Worm (Caenorhabditis elegans) whole organism, mixed stage, embryonic: Measurements from ENCODE around the gene ZC262.4.
A peak's percentile ranks its signal among the peaks of the same experiment; 100 is the strongest.

ENCODE experiments used
- M03D4.4 ChIP-seq: sonication (generic microtip); optimal IDR thresholded peaks from 2 replicates; lab custom pipeline; 2017; ENCODE audit warnings: mild to moderate bottlenecking, missing genetic modification characterization, missing compliant biosample characterization
- bed-3 ChIP-seq: fragments of 200-800 bp; sonication (Bioruptor generic); optimal IDR thresholded peaks from 3 replicates; lab custom pipeline; 2018; ENCODE audit warnings: mild to moderate bottlenecking, missing genetic modification characterization, moderate library complexity, missing compliant biosample characterization
- ceh-39 ChIP-seq: fragments of 150-350 bp; optimal IDR thresholded peaks from 2 replicates; lab custom pipeline; 2014; ENCODE audit warnings: missing biosample characterization, missing genetic modification characterization
- ceh-43 ChIP-seq: fragments of 200-800 bp; sonication (Bioruptor generic); optimal IDR thresholded peaks from 2 replicates; lab custom pipeline; 2018; ENCODE audit warnings: mild to moderate bottlenecking, missing genetic modification characterization, moderate library complexity, missing compliant biosample characterization
- ceh-83 ChIP-seq: fragments of 200-800 bp; sonication (Bioruptor generic); optimal IDR thresholded peaks from 2 replicates; lab custom pipeline; 2018; ENCODE audit warnings: mild to moderate bottlenecking, missing genetic modification characterization, missing compliant biosample characterization
- ces-1 ChIP-seq: fragments of 150-350 bp; optimal IDR thresholded peaks from 2 replicates; lab custom pipeline; 2014; ENCODE audit warnings: missing biosample characterization, missing genetic modification reagents, missing genetic modification characterization
- cnd-1 ChIP-seq: fragments of 200-800 bp; sonication (Bioruptor generic); optimal IDR thresholded peaks from 2 replicates; lab custom pipeline; 2018; ENCODE audit warnings: mild to moderate bottlenecking, missing genetic modification characterization, missing compliant biosample characterization
- drap-1 ChIP-seq: fragments of 200-800 bp; sonication (Bioruptor generic); optimal IDR thresholded peaks from 3 replicates; lab custom pipeline; 2018; ENCODE audit warnings: mild to moderate bottlenecking, missing genetic modification characterization, missing compliant biosample characterization
- elt-1 ChIP-seq: sonication (generic microtip); optimal IDR thresholded peaks from 2 replicates; lab custom pipeline; 2017; ENCODE audit warnings: missing genetic modification characterization, mild to moderate bottlenecking, missing compliant biosample characterization, antibody characterized with exemption, moderate library complexity, borderline replicate concordance; ENCODE audit not compliant: insufficient read depth
- elt-3 ChIP-seq: fragments of 150-350 bp; optimal IDR thresholded peaks from 2 replicates; lab custom pipeline; 2014; ENCODE audit warnings: missing biosample characterization, missing genetic modification characterization
- flh-1 ChIP-seq: fragments of 200-800 bp; sonication (Bioruptor generic); optimal IDR thresholded peaks from 2 replicates; lab custom pipeline; 2018; ENCODE audit warnings: mild to moderate bottlenecking, missing genetic modification characterization, moderate library complexity, missing compliant biosample characterization
- ham-2 ChIP-seq: fragments of 200-800 bp; sonication (Bioruptor generic); optimal IDR thresholded peaks from 2 replicates; lab custom pipeline; 2018; ENCODE audit warnings: mild to moderate bottlenecking, missing genetic modification characterization, missing compliant biosample characterization
- hlh-1 ChIP-seq: fragments of 150-350 bp; optimal IDR thresholded peaks from 2 replicates; lab custom pipeline; 2014; ENCODE audit warnings: missing biosample characterization, missing genetic modification reagents, missing genetic modification characterization
- lin-13 ChIP-seq: fragments of 150-350 bp; optimal IDR thresholded peaks from 2 replicates; lab custom pipeline; 2014; ENCODE audit warnings: missing biosample characterization, missing genetic modification characterization
- lin-32 ChIP-seq: fragments of 200-800 bp; sonication (Bioruptor generic); optimal IDR thresholded peaks from 2 replicates; lab custom pipeline; 2018; ENCODE audit warnings: mild to moderate bottlenecking, missing genetic modification characterization, missing compliant biosample characterization
- lsy-2 ChIP-seq: fragments of 150-350 bp; optimal IDR thresholded peaks from 2 replicates; lab custom pipeline; 2014; ENCODE audit warnings: missing biosample characterization, missing genetic modification characterization
- mab-5 ChIP-seq: fragments of 150-350 bp; optimal IDR thresholded peaks from 2 replicates; lab custom pipeline; 2014; ENCODE audit warnings: missing biosample characterization, missing genetic modification characterization
- mep-1 ChIP-seq: fragments of 150-350 bp; optimal IDR thresholded peaks from 2 replicates; lab custom pipeline; 2017; ENCODE audit warnings: missing biosample characterization, missing genetic modification reagents, missing genetic modification characterization, inconsistent platforms
- mls-2 ChIP-seq: sonication (generic microtip); optimal IDR thresholded peaks from 2 replicates; lab custom pipeline; 2016; ENCODE audit warnings: mild to moderate bottlenecking, missing genetic modification characterization, moderate library complexity, missing compliant biosample characterization
- nhr-12 ChIP-seq: fragments of 150-350 bp; optimal IDR thresholded peaks from 2 replicates; lab custom pipeline; 2014; ENCODE audit warnings: missing biosample characterization, missing genetic modification characterization
- nhr-2 ChIP-seq: fragments of 150-350 bp; optimal IDR thresholded peaks from 2 replicates; lab custom pipeline; 2014; ENCODE audit warnings: missing biosample characterization, missing genetic modification characterization
- nhr-237 ChIP-seq: fragments of 150-350 bp; optimal IDR thresholded peaks from 2 replicates; lab custom pipeline; 2014; ENCODE audit warnings: missing biosample characterization, missing genetic modification characterization
- nhr-28 ChIP-seq: fragments of 150-350 bp; optimal IDR thresholded peaks from 2 replicates; lab custom pipeline; 2014; ENCODE audit warnings: missing biosample characterization, missing genetic modification characterization
- nhr-76 ChIP-seq: sonication (generic microtip); optimal IDR thresholded peaks from 2 replicates; lab custom pipeline; 2017; ENCODE audit warnings: missing biosample characterization, missing genetic modification characterization
- pha-4 ChIP-seq: fragments of 150-350 bp; optimal IDR thresholded peaks from 2 replicates; lab custom pipeline; 2018; ENCODE audit warnings: missing biosample characterization, missing genetic modification reagents, missing genetic modification characterization
- sem-2 ChIP-seq: fragments of 200-800 bp; sonication (Bioruptor generic); optimal IDR thresholded peaks from 2 replicates; lab custom pipeline; 2018; ENCODE audit warnings: mild to moderate bottlenecking, missing genetic modification characterization, missing compliant biosample characterization
- snpc-4 ChIP-seq: fragments of 150-350 bp; optimal IDR thresholded peaks from 2 replicates; lab custom pipeline; 2014; ENCODE audit warnings: missing biosample characterization, missing genetic modification characterization
- sptf-1 ChIP-seq: sonication (generic microtip); optimal IDR thresholded peaks from 2 replicates; lab custom pipeline; 2017; ENCODE audit warnings: mild to moderate bottlenecking, missing genetic modification characterization, moderate library complexity, missing compliant biosample characterization
- tbx-8 ChIP-seq: fragments of 200-800 bp; sonication (Bioruptor generic); optimal IDR thresholded peaks from 2 replicates; lab custom pipeline; 2018; ENCODE audit warnings: mild to moderate bottlenecking, missing genetic modification characterization, moderate library complexity, missing compliant biosample characterization
- unc-120 ChIP-seq: sonication (generic microtip); optimal IDR thresholded peaks from 2 replicates; lab custom pipeline; 2017; ENCODE audit warnings: missing genetic modification characterization, missing compliant biosample characterization; ENCODE audit not compliant: poor library complexity, severe bottlenecking
- unc-39 ChIP-seq: fragments of 150-350 bp; optimal IDR thresholded peaks from 2 replicates; lab custom pipeline; 2014; ENCODE audit warnings: missing biosample characterization, missing genetic modification characterization
- unc-62 ChIP-seq: fragments of 150-350 bp; optimal IDR thresholded peaks from 2 replicates; lab custom pipeline; 2014; ENCODE audit warnings: missing biosample characterization, missing genetic modification reagents, missing genetic modification characterization
- zip-8 ChIP-seq: fragments of 150-350 bp; optimal IDR thresholded peaks from 2 replicates; lab custom pipeline; 2014; ENCODE audit warnings: missing biosample characterization, missing genetic modification characterization
- ztf-11 ChIP-seq: fragments of 150-350 bp; optimal IDR thresholded peaks from 2 replicates; lab custom pipeline; 2014; ENCODE audit warnings: missing biosample characterization, missing genetic modification characterization

ZC262.4 gene

ce11 chrIII:8370188-8370587 is 35.9 kb upstream of the ZC262.4 start:
- no peak for TF ChIP-seq nhr-2 (tag; lab: Kevin White, UChicago)
- no peak for TF ChIP-seq nhr-237 (tag; lab: Kevin White, UChicago)
- no peak for TF ChIP-seq ces-1
- no peak for TF ChIP-seq sptf-1 (tag; lab: Kevin White, UChicago)
- TF ChIP-seq ham-2 = no peak
- no peak for TF ChIP-seq lsy-2 (tag; lab: Kevin White, UChicago)
- no peak for TF ChIP-seq ceh-43 (GFP tag; lab: Kevin White, UChicago)
- no peak for TF ChIP-seq pha-4 (tag; lab: Kevin White, UChicago)
- TF ChIP-seq ztf-11 = no peak
- TF ChIP-seq lin-13 (tag; lab: Kevin White, UChicago) = no peak
- TF ChIP-seq bed-3 (GFP tag; lab: Kevin White, UChicago) = no peak
- TF ChIP-seq tbx-8 (GFP tag; lab: Kevin White, UChicago) = no peak
- TF ChIP-seq mls-2 (tag; lab: Kevin White, UChicago) = no peak
- no peak for TF ChIP-seq nhr-28 (tag; lab: Kevin White, UChicago)
- no peak for TF ChIP-seq zip-8 (tag; lab: Kevin White, UChicago)
- TF ChIP-seq unc-39 (tag; lab: Kevin White, UChicago) = no peak
- TF ChIP-seq unc-120 (tag; lab: Kevin White, UChicago) = no peak

- TF ChIP-seq zip-8 (tag; lab: Kevin White, UChicago) (peak; percentile 92), ztf-11 (no peak), snpc-4 (tag; lab: Kevin White, UChicago) (no peak), sptf-1 (tag; lab: Kevin White, UChicago) (no peak), hlh-1 (tag; lab: Kevin White, UChicago) (no peak), elt-1 (no peak), nhr-12 (no peak), lin-13 (tag; lab: Kevin White, UChicago) (no peak), ces-1 (no peak)
- TF ChIP-seq, all 35 proteins: peak for 1
Observed at ce11 chrIII:8369172-8369571, 34.8 kb upstream of the ZC262.4 start.

- TF ChIP-seq nhr-2 (tag; lab: Kevin White, UChicago) (no peak), sem-2 (no peak), ceh-83 (GFP tag; lab: Kevin White, UChicago) (no peak), zip-8 (tag; lab: Kevin White, UChicago) (no peak), M03D4.4 (tag; lab: Kevin White, UChicago) (no peak), ham-2 (no peak), sptf-1 (tag; lab: Kevin White, UChicago) (no peak), ceh-43 (GFP tag; lab: Kevin White, UChicago) (no peak), ceh-39 (tag; lab: Kevin White, UChicago) (no peak), snpc-4 (tag; lab: Kevin White, UChicago) (no peak), unc-120 (tag; lab: Kevin White, UChicago) (no peak), cnd-1 (tag; lab: Kevin White, UChicago) (no peak), tbx-8 (GFP tag; lab: Kevin White, UChicago) (no peak), ztf-11 (no peak), ces-1 (no peak), nhr-237 (tag; lab: Kevin White, UChicago) (no peak), lin-13 (tag; lab: Kevin White, UChicago) (no peak)
- TF ChIP-seq, all 35 proteins: peak for 0
Observed at ce11 chrIII:8368619-8369018, 34.3 kb upstream of the ZC262.4 start, which contains the start of gene R05D3.9. R05D3.9 (minus strand) TSS chrIII:8368719.

- no peak for TF ChIP-seq zip-8 (tag; lab: Kevin White, UChicago)
- TF ChIP-seq M03D4.4 (tag; lab: Kevin White, UChicago) = no peak
- TF ChIP-seq elt-3 = no peak
- TF ChIP-seq snpc-4 (tag; lab: Kevin White, UChicago) = no peak
Observed at ce11 chrIII:8363253-8364061, 29.1 kb upstream of the ZC262.4 start, which contains the start of gene R05D3.3. R05D3.3 (plus strand) TSS chrIII:8364011.

- no peak for TF ChIP-seq mab-5 (tag; lab: Kevin White, UChicago)
- TF ChIP-seq unc-39 (tag; lab: Kevin White, UChicago) = no peak
- peak; percentile 59 for TF ChIP-seq ceh-39 (tag; lab: Kevin White, UChicago)
- no peak for TF ChIP-seq cnd-1 (tag; lab: Kevin White, UChicago)
- TF ChIP-seq bed-3 (GFP tag; lab: Kevin White, UChicago) = no peak
- no peak for TF ChIP-seq zip-8 (tag; lab: Kevin White, UChicago)
- TF ChIP-seq nhr-76 (tag; lab: Kevin White, UChicago) = no peak
- no peak for TF ChIP-seq ceh-83 (GFP tag; lab: Kevin White, UChicago)
- peak; percentile 83 for TF ChIP-seq mep-1
- TF ChIP-seq ham-2 = no peak
- TF ChIP-seq unc-62 (GFP tag; lab: Kevin White, UChicago) = peak; percentile 51
- TF ChIP-seq nhr-12 = peak; percentile 11
- peak; percentile 65 for TF ChIP-seq ces-1
- TF ChIP-seq lin-13 (tag; lab: Kevin White, UChicago) = no peak
- no peak for TF ChIP-seq tbx-8 (GFP tag; lab: Kevin White, UChicago)
- TF ChIP-seq elt-3 = no peak
- no peak for TF ChIP-seq sptf-1 (tag; lab: Kevin White, UChicago)
- peak; percentile 23 for TF ChIP-seq nhr-2 (tag; lab: Kevin White, UChicago)
- TF ChIP-seq lsy-2 (tag; lab: Kevin White, UChicago) = peak; percentile 96
- TF ChIP-seq lin-32 = no peak
- peak; percentile 50 for TF ChIP-seq unc-120 (tag; lab: Kevin White, UChicago)
- no peak for TF ChIP-seq drap-1 (GFP tag; lab: Kevin White, UChicago)
- TF ChIP-seq hlh-1 (tag; lab: Kevin White, UChicago) = peak; percentile 43
- peak; percentile 75 for TF ChIP-seq nhr-237 (tag; lab: Kevin White, UChicago)
- no peak for TF ChIP-seq ztf-11
- TF ChIP-seq snpc-4 (tag; lab: Kevin White, UChicago) = no peak
- TF ChIP-seq nhr-28 (tag; lab: Kevin White, UChicago) = peak; percentile 13
- no peak for TF ChIP-seq flh-1 (GFP tag; lab: Kevin White, UChicago)
- TF ChIP-seq elt-1 = no peak
Observed at ce11 chrIII:8358213-8358672, 23.9 kb upstream of the ZC262.4 start, which contains the start of the genes R05D3.8 and rfp-1. R05D3.8 (minus strand) TSS chrIII:8358327. rfp-1 (plus strand) TSS chrIII:8358622.
